Worm (Caenorhabditis elegans) whole organism, L1 larva: ENCODE results near the gene rskd-1.

Source experiments
- aly-2 ChIP-seq: fragments of 150-350 bp; optimal IDR thresholded peaks from 2 replicates; lab custom pipeline; 2014; ENCODE audit warnings: missing biosample characterization, missing genetic modification characterization
- ama-1 ChIP-seq: fragments of 150-350 bp; optimal IDR thresholded peaks from 2 replicates; lab custom pipeline; 2014
- elt-2 ChIP-seq: sonication (generic microtip); optimal IDR thresholded peaks from 2 replicates; lab custom pipeline; 2016; ENCODE audit warnings: missing genetic modification characterization, mild to moderate bottlenecking, inconsistent platforms, missing compliant biosample characterization, missing genetic modification reagents
- lin-13 ChIP-seq: fragments of 150-350 bp; optimal IDR thresholded peaks from 2 replicates; lab custom pipeline; 2014; ENCODE audit warnings: missing biosample characterization, missing genetic modification reagents, missing genetic modification characterization
- lin-35 ChIP-seq, 2 experiments: fragments of 150-350 bp; optimal IDR thresholded peaks; 2 replicates each; lab custom pipeline; 2014; ENCODE audit warnings: missing biosample characterization in 2 of 2, missing genetic modification characterization in 2 of 2, missing genetic modification reagents in 2 of 2
- mep-1 ChIP-seq: fragments of 150-350 bp; optimal IDR thresholded peaks from 2 replicates; lab custom pipeline; 2014; ENCODE audit warnings: missing biosample characterization, missing genetic modification characterization
- sptf-1 ChIP-seq: fragments of 150-350 bp; optimal IDR thresholded peaks from 2 replicates; lab custom pipeline; 2014; ENCODE audit warnings: missing biosample characterization, missing genetic modification characterization

- TF ChIP-seq sptf-1 (no peak), ama-1 (no peak), lin-35 (GFP tag; optimal IDR thresholded peaks at IDR 0.05; lab: Kevin White, UChicago) (no peak), aly-2 (tag; lab: Kevin White, UChicago) (no peak), elt-2 (tag; lab: Kevin White, UChicago) (no peak), lin-13 (GFP tag; lab: Kevin White, UChicago) (no peak), mep-1 (tag; lab: Kevin White, UChicago) (no peak)
Observed at ce11 chrV:12317080-12317479, 28.7 kb upstream of the rskd-1 start, which contains the start of gene R04F11.3.
